Worm (Caenorhabditis elegans): ENCODE results near the gene T22B2.3.

The T22B2.3 gene

DNA sequence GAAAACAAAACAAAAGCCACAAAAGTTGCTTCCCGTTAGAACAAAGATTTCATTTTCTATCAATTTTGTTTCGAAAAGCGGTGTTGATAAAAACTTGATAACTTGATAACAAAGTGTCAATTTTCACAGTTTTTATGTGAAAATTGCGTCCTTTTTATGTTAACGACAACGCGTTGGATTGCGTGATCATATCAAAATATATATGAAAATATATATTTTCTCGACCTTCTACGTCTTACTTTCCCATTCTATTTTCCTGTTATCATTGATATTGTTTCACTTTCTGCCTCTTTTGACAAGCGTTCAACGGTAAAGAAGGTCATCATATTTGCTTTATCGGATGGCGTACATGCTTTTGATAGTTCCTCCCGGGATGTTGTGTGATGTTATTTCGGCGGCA, 35.6 kb downstream of the T22B2.3 start:
- TF ChIP-seq pax-3 (tag; optimal IDR thresholded peaks at IDR 0.05) (no peak), blmp-1 (tag; optimal IDR thresholded peaks at IDR 0.05) (peak; percentile 74), snu-23 (GFP tag; optimal IDR thresholded peaks at IDR 0.05) (no peak), ets-5 (GFP tag; IDR thresholded peaks at IDR 0.05) (no peak), elt-2 (tag; optimal IDR thresholded peaks at IDR 0.05) (peak; percentile 56), C04F5.9 (tag; optimal IDR thresholded peaks at IDR 0.05) (no peak), unc-98 (GFP tag; IDR thresholded peaks at IDR 0.05) (no peak), jun-1 (tag; optimal IDR thresholded peaks at IDR 0.05) (no peak), tlp-1 (tag; optimal IDR thresholded peaks at IDR 0.05) (peak; percentile 17), lin-14 (GFP tag; optimal IDR thresholded peaks at IDR 0.05) (peak; percentile 34)

ce11 chrX:3957475-3958204, 40.5 kb downstream of the T22B2.3 start:
- TF ChIP-seq zag-1 (tag; optimal IDR thresholded peaks at IDR 0.05) (peak; percentile 30), lin-14 (GFP tag; optimal IDR thresholded peaks at IDR 0.05) (peak; percentile 86), ceh-8 (GFP tag; optimal IDR thresholded peaks at IDR 0.05) (no peak), tbx-2 (tag; optimal IDR thresholded peaks at IDR 0.05) (peak; percentile 5), ces-1 (GFP tag; optimal IDR thresholded peaks at IDR 0.05) (peak; percentile 90), ztf-11 (tag; optimal IDR thresholded peaks at IDR 0.05) (peak in 1 of 2 experiments; percentile 12), nhr-71 (tag; optimal IDR thresholded peaks at IDR 0.05) (peak; percentile 21), rnt-1 (tag; optimal IDR thresholded peaks at IDR 0.05) (peak; percentile 20), ceh-82 (tag; optimal IDR thresholded peaks at IDR 0.05) (peak in 1 of 3 experiments; percentile 1), aly-2 (tag; optimal IDR thresholded peaks at IDR 0.05) (no peak), xbp-1 (tag; optimal IDR thresholded peaks at IDR 0.05) (no peak), snu-23 (GFP tag; optimal IDR thresholded peaks at IDR 0.05) (peak; percentile 9), nhr-77 (tag; optimal IDR thresholded peaks at IDR 0.05) (no peak), zip-4 (GFP tag; optimal IDR thresholded peaks at IDR 0.05) (no peak), irx-1 (tag; optimal IDR thresholded peaks at IDR 0.05) (no peak), lin-13 (GFP tag; optimal IDR thresholded peaks at IDR 0.05) (no peak), ceh-88 (GFP tag; IDR thresholded peaks at IDR 0.05) (no peak), fos-1 (tag; optimal IDR thresholded peaks at IDR 0.05) (no peak), fkh-10 (GFP tag; optimal IDR thresholded peaks at IDR 0.05) (peak; percentile 86)

- TF ChIP-seq hpl-2 (GFP tag; optimal IDR thresholded peaks at IDR 0.05) (no peak), blmp-1 (tag; optimal IDR thresholded peaks at IDR 0.05) (peak; percentile 49)
Observed at ce11 chrX:3958252-3958651, 41.1 kb downstream of the T22B2.3 start, which contains the start of gene lin-18. Gene lin-18, plus strand, starts transcription at chrX:3958552.

DNA sequence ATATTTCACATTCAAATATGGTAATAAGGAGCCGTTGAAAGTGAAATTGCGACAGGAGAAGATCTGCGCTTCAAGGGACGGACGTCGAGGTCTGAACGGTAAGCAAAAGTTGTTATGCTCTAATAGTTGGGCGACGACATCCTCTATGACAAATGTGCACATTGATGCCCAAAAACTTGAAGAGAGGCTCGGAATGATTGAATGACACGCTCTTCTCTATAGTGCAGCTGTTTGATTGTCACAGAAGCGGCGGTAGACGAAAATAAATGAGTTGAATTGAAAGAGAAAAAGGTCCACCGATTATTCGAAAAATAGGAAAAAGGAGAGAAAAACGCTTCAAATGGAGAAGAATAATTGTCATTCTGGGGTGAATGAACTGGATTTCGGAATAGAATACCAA, 42.1 kb downstream of the T22B2.3 start:
- TF ChIP-seq rnt-1 (tag; optimal IDR thresholded peaks at IDR 0.05), result peak; percentile 34
- TF ChIP-seq dpl-1 (GFP tag; optimal IDR thresholded peaks at IDR 0.05), result no peak
- no peak for TF ChIP-seq zag-1 (tag; optimal IDR thresholded peaks at IDR 0.05)
- TF ChIP-seq elt-2 (tag; optimal IDR thresholded peaks at IDR 0.05), result no peak
- TF ChIP-seq unc-86 (tag; optimal IDR thresholded peaks at IDR 0.05), result no peak
- no peak for TF ChIP-seq ceh-8 (GFP tag; optimal IDR thresholded peaks at IDR 0.05)
- no peak for TF ChIP-seq ces-1 (GFP tag; optimal IDR thresholded peaks at IDR 0.05)
- no peak for TF ChIP-seq isw-1 (GFP tag; IDR thresholded peaks at IDR 0.05)
- TF ChIP-seq efl-1 (optimal IDR thresholded peaks at IDR 0.05), result no peak
- no peak for TF ChIP-seq efl-1 (GFP tag; optimal IDR thresholded peaks at IDR 0.05 in 1 of 2)
- no peak for TF ChIP-seq swsn-7 (tag; optimal IDR thresholded peaks at IDR 0.05)
- no peak for TF ChIP-seq mef-2 (tag; optimal IDR thresholded peaks at IDR 0.05)
- TF ChIP-seq nhr-84 (tag; optimal IDR thresholded peaks at IDR 0.05), result no peak
- TF ChIP-seq unc-62 (GFP tag; optimal IDR thresholded peaks at IDR 0.05), result no peak
- TF ChIP-seq nhr-77 (tag; optimal IDR thresholded peaks at IDR 0.05), result no peak
- TF ChIP-seq aha-1 (tag; optimal IDR thresholded peaks at IDR 0.05), result no peak
- no peak for TF ChIP-seq fkh-8 (tag; optimal IDR thresholded peaks at IDR 0.05)
- TF ChIP-seq pqm-1 (tag; optimal IDR thresholded peaks at IDR 0.05), result no peak
- peak; percentile 33 for TF ChIP-seq lin-14 (GFP tag; optimal IDR thresholded peaks at IDR 0.05)

Data from whole organism, L1 larva.